Worm (Caenorhabditis elegans) whole organism, mixed stage, embryonic: ENCODE results near the gene srg-61.

Experiments used
- ces-1 ChIP-seq: fragments of 150-350 bp; optimal IDR thresholded peaks from 2 replicates; lab custom pipeline; 2014; ENCODE audit warnings: missing biosample characterization, missing genetic modification reagents, missing genetic modification characterization
- unc-39 ChIP-seq: fragments of 150-350 bp; optimal IDR thresholded peaks from 2 replicates; lab custom pipeline; 2014; ENCODE audit warnings: missing biosample characterization, missing genetic modification characterization

DNA sequence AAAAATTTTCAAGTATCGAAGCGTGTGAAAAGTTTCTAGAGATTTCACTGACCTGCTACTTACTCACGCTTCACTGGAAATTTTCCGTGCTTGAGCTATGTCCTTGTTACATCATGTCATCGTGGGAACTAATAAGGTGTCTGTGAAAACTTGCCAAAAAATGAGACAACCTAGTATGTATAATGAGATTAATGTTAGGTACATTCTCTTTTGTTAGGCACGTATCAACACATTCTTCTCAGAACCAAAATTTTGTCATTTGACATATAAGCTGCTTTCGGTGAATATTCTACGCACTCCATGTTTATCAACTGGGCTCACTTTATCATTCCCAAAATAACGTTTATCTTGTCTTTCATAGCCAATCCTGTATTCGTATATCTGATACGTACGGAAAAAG lies 33.9 kb upstream of the srg-61 start, which contains the start of gene srj-18:
- TF ChIP-seq ces-1 (GFP tag; lab: Kevin White, UChicago) (no peak), unc-39 (tag; lab: Kevin White, UChicago) (no peak)
